Fruit fly (Drosophila melanogaster): ENCODE results near the gene wds.

Gene wds

DNA sequence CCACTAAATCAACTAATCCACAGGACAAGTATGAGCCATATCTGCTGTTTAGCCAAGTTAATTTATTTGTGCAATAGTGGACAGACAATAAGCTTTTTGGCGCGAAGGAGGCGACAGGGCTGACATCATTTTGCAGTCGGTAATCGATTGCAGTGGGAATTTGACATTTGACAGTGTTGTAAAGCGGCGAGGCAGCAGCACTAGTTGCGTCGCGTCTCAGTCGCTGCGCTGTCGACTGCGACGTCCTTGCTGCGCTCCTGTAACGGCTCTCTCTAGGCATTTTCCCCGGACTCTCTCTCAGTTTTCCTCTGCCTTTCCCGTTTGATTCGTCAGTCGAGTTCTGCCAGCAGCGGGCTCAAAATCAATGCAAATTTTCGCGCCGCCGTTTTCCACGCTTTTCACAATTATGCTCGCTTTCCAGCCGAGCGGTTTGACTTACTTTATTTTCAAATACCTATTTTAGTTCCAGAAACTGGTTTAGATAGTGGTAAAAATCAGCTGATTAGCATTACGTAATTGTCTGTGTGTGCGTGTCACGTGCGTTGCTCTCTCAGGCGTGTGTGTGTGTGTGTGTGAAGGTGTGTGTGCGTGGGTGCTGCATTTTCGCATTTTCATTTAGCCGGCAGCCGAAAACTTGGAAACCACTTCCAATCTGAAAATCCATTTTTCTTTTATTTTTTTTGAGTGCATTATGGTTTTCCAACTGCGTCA lies 51.2 kb downstream of the wds start:
- TF ChIP-seq acj6 (GFP tag; optimal IDR thresholded peaks at IDR 0.05) (no peak), Blimp-1 (GFP tag; optimal IDR thresholded peaks at IDR 0.05) (no peak), lz (GFP tag; optimal IDR thresholded peaks at IDR 0.05) (no peak), fd85E (GFP tag; optimal IDR thresholded peaks at IDR 0.05) (no peak), Eip78C (GFP tag) (no peak)

Data from whole organism, prepupa.